Worm (Caenorhabditis elegans): ENCODE measurements around the gene rab-33.

rab-33 gene

DNA sequence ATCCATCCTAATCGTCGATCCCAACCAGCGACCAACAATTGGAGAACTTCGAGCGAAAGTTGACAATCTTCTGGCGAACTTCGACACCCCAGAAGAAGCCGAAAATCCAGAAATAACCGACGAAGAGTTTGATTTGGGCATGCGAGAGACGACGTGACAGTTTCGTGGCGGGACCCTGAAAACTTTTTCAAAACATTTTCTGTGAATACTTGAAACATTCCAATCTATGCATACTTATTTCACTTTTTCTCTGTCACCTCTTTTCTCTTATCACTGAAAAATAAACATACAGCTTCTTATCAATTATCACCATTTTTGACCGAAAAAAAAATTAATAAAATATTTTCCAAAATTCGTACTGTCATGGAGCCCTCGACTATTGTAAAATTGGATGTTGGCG lies 21.7 kb downstream of the rab-33 start, which contains the start of gene D2045.8:
TSS of gene D2045.8 (plus strand) at position 301 of the 400 bp plus-strand sequence.
- TF ChIP-seq xbp-1 (tag; optimal IDR thresholded peaks at IDR 0.05) (no peak), sup-37 (GFP tag; optimal IDR thresholded peaks at IDR 0.05) (no peak), hlh-17 (GFP tag; optimal IDR thresholded peaks at IDR 0.05; ENCODE audit: borderline replicate concordance) (no peak), tlp-1 (tag; optimal IDR thresholded peaks at IDR 0.05) (no peak), blmp-1 (tag; optimal IDR thresholded peaks at IDR 0.05) (no peak), ceh-8 (GFP tag; optimal IDR thresholded peaks at IDR 0.05) (no peak), aly-2 (tag; optimal IDR thresholded peaks at IDR 0.05) (no peak), mdl-1 (tag; optimal IDR thresholded peaks at IDR 0.05) (no peak), ceh-88 (GFP tag; IDR thresholded peaks at IDR 0.05) (no peak), mab-9 (GFP tag; IDR thresholded peaks at IDR 0.05) (no peak), zag-1 (tag; optimal IDR thresholded peaks at IDR 0.05) (no peak), swsn-7 (tag; optimal IDR thresholded peaks at IDR 0.05) (no peak), nhr-84 (tag; optimal IDR thresholded peaks at IDR 0.05) (no peak), lsy-2 (tag; optimal IDR thresholded peaks at IDR 0.05) (no peak), sptf-1 (tag; optimal IDR thresholded peaks at IDR 0.05) (no peak), tbx-2 (tag; optimal IDR thresholded peaks at IDR 0.05) (no peak), unc-62 (GFP tag; optimal IDR thresholded peaks at IDR 0.05) (no peak), nhr-237 (tag; optimal IDR thresholded peaks at IDR 0.05) (no peak)

DNA sequence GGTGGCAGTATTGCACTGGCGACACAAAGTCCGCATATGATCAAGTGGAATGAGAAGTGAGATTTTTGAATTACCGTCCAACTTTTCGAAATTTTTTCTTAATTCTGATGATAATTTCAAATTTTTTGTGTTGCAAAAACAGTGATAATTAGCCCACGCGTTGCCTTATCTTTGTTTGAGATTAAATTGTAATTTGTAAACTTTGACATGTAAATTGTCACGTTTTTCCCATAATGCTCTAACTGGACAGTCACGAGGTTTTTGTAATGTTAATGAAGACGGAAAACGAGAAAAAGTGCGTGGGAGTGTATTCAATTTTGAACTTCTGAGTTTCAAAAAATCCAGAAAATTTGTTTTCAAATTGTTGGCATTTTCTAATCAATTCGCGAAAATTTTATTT lies 22.2 kb downstream of the rab-33 start:
- no peak for TF ChIP-seq tbx-2 (tag; optimal IDR thresholded peaks at IDR 0.05)
- no peak for TF ChIP-seq jun-1 (tag; optimal IDR thresholded peaks at IDR 0.05)
- no peak for TF ChIP-seq snpc-4 (tag; optimal IDR thresholded peaks at IDR 0.05)
- no peak for TF ChIP-seq fos-1 (tag; optimal IDR thresholded peaks at IDR 0.05)
- peak in 1 of 2 experiments; percentile 21 for TF ChIP-seq lin-35 (GFP tag; optimal IDR thresholded peaks at IDR 0.05)
- TF ChIP-seq lsy-2 (tag; optimal IDR thresholded peaks at IDR 0.05): no peak
- no peak for TF ChIP-seq lin-15B (tag; optimal IDR thresholded peaks at IDR 0.05)
- TF ChIP-seq elt-2 (tag; optimal IDR thresholded peaks at IDR 0.05): peak; percentile 70

ce11 chrIII:10479180-10479579 lies 24.5 kb downstream of the rab-33 start, which contains the start of gene D2045.7:
Gene D2045.7, plus strand, starts transcription at chrIII:10479480.
- TF ChIP-seq nhr-28 (tag; optimal IDR thresholded peaks at IDR 0.05) (no peak), zip-4 (GFP tag; optimal IDR thresholded peaks at IDR 0.05) (no peak), lsy-2 (tag; optimal IDR thresholded peaks at IDR 0.05) (no peak), nhr-77 (tag; optimal IDR thresholded peaks at IDR 0.05) (no peak), xbp-1 (tag; optimal IDR thresholded peaks at IDR 0.05) (no peak), F16B12.6 (tag; optimal IDR thresholded peaks at IDR 0.05) (no peak), nhr-20 (tag; optimal IDR thresholded peaks at IDR 0.05) (no peak), pag-3 (tag; optimal IDR thresholded peaks at IDR 0.05; ENCODE audit: borderline replicate concordance, insufficient read depth) (no peak), nhr-71 (tag; optimal IDR thresholded peaks at IDR 0.05) (no peak), C16A3.4 (tag; optimal IDR thresholded peaks at IDR 0.05) (no peak), nhr-19 (GFP tag; conservative IDR thresholded peaks at IDR 0.05) (no peak), zag-1 (tag; optimal IDR thresholded peaks at IDR 0.05) (no peak), blmp-1 (tag; optimal IDR thresholded peaks at IDR 0.05) (no peak), lin-14 (GFP tag; optimal IDR thresholded peaks at IDR 0.05) (no peak), efl-3 (GFP tag; optimal IDR thresholded peaks at IDR 0.05) (no peak), isw-1 (GFP tag; IDR thresholded peaks at IDR 0.05) (no peak), grh-1 (GFP tag; IDR thresholded peaks at IDR 0.05) (no peak), nhr-90 (tag; optimal IDR thresholded peaks at IDR 0.05; ENCODE audit: poor library complexity) (no peak)

ce11 chrIII:10474945-10475344 lies 28.7 kb downstream of the rab-33 start, which contains the start of gene D2045.9:
Gene D2045.9, plus strand, starts transcription at chrIII:10475245.
- TF ChIP-seq C34B4.2 (tag; optimal IDR thresholded peaks at IDR 0.05): no peak
- no peak for TF ChIP-seq fkh-10 (GFP tag; optimal IDR thresholded peaks at IDR 0.05)
- TF ChIP-seq unc-86 (tag; optimal IDR thresholded peaks at IDR 0.05): no peak
- no peak for TF ChIP-seq nhr-28 (tag; optimal IDR thresholded peaks at IDR 0.05)
- no peak for TF ChIP-seq swsn-7 (tag; optimal IDR thresholded peaks at IDR 0.05)
- TF ChIP-seq irx-1 (tag; optimal IDR thresholded peaks at IDR 0.05): no peak
- TF ChIP-seq lin-35 (GFP tag; optimal IDR thresholded peaks at IDR 0.05): no peak
- no peak for TF ChIP-seq alr-1 (tag; optimal IDR thresholded peaks at IDR 0.05; ENCODE audit: borderline replicate concordance)
- TF ChIP-seq tlp-1 (tag; optimal IDR thresholded peaks at IDR 0.05): no peak
- no peak for TF ChIP-seq ceh-8 (GFP tag; optimal IDR thresholded peaks at IDR 0.05)
- TF ChIP-seq pax-3 (tag; optimal IDR thresholded peaks at IDR 0.05): no peak
- TF ChIP-seq efl-3 (GFP tag; optimal IDR thresholded peaks at IDR 0.05): no peak
- no peak for TF ChIP-seq nhr-85 (tag)
- TF ChIP-seq nhr-19 (GFP tag; conservative IDR thresholded peaks at IDR 0.05): no peak
- TF ChIP-seq ceh-90 (tag; optimal IDR thresholded peaks at IDR 0.05): no peak
- TF ChIP-seq elt-3 (tag; optimal IDR thresholded peaks at IDR 0.05): no peak

All from whole organism, L1 larva.